Fruit fly (Drosophila melanogaster): ENCODE results near the gene P5CS.
A peak's percentile ranks its signal among the peaks of the same experiment; 100 is the strongest.

The P5CS gene

DNA sequence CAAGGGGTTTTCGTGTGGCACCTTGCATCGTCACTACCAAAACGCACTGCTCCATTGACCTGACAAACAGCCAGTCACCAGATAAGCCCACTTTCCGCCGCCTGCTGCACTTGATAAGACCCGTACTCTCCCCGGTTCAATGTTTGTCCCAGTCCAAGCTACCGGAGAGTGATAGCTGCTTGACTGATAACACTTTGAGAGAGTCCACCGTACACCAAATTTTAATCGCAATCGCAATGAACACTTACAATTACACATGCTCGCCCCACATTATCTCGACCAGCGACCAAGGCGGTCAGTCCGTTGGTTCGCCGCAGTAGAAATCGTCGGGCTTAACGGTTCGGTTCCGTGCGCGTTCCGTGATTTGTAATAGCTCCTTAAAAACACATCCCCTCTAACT, at the start of gene P5CS (continued):
- TF ChIP-seq sna (GFP tag; IDR thresholded peaks at IDR 0.05; ENCODE audit: partially characterized antibody) = no peak
- TF ChIP-seq CG15011 (GFP tag; optimal IDR thresholded peaks at IDR 0.05) = no peak
- TF ChIP-seq CG4730 (GFP tag; IDR thresholded peaks at IDR 0.05) = no peak
- TF ChIP-seq Hey (tag; optimal IDR thresholded peaks at IDR 0.05) = peak; percentile 58
- no peak for TF ChIP-seq gt (GFP tag; IDR thresholded peaks at IDR 0.05)
- no peak for TF ChIP-seq CG18619 (GFP tag; optimal IDR thresholded peaks at IDR 0.05)
- TF ChIP-seq corto (GFP tag; optimal IDR thresholded peaks at IDR 0.05) = no peak
- TF ChIP-seq CG9876 (GFP tag; optimal IDR thresholded peaks at IDR 0.05) = no peak
- no peak for TF ChIP-seq sisA (GFP tag; IDR thresholded peaks at IDR 0.05)
- TF ChIP-seq CG2889 (GFP tag; IDR thresholded peaks at IDR 0.05) = 0 out of 3 replicates have a peak, but pooled peaks have one; percentile 12
- TF ChIP-seq gfzf (GFP tag; optimal IDR thresholded peaks at IDR 0.05) = no peak
- peak; percentile 60; the same call in 1 of the 2 replicates for TF ChIP-seq GATAe (GFP tag; conservative IDR thresholded peaks at IDR 0.05)
- TF ChIP-seq HmgZ (tag; optimal IDR thresholded peaks at IDR 0.05) = peak; percentile 28
- peak; percentile 31; the same call in 1 of the 3 replicates for TF ChIP-seq CG6175 (GFP tag; IDR thresholded peaks at IDR 0.05)
- no peak for TF ChIP-seq ham (GFP tag; IDR thresholded peaks at IDR 0.05)
- no peak for TF ChIP-seq cwo (GFP tag; optimal IDR thresholded peaks at IDR 0.05)
- no peak for TF ChIP-seq Dp (GFP tag; optimal IDR thresholded peaks at IDR 0.05)
- no peak for TF ChIP-seq klu (GFP tag; IDR thresholded peaks at IDR 0.05)
- TF ChIP-seq schlank (tag; optimal IDR thresholded peaks at IDR 0.05) = no peak
- no peak for TF ChIP-seq chm (GFP tag; IDR thresholded peaks at IDR 0.05)
- TF ChIP-seq dati (GFP tag; IDR thresholded peaks at IDR 0.05) = no peak
- no peak for TF ChIP-seq ara (GFP tag; IDR thresholded peaks at IDR 0.05)
- no peak for TF ChIP-seq CG11560 (tag; IDR thresholded peaks at IDR 0.05)
- no peak for TF ChIP-seq Jarid2 (GFP tag; optimal IDR thresholded peaks at IDR 0.05)
- no peak for TF ChIP-seq Dek (tag; optimal IDR thresholded peaks at IDR 0.05)
- TF ChIP-seq nmo (GFP tag; optimal IDR thresholded peaks at IDR 0.05) = no peak
- TF ChIP-seq chinmo (GFP tag; IDR thresholded peaks at IDR 0.05; ENCODE audit: partially characterized antibody) = peak; percentile 68; the same call in 1 of the 4 replicates
- TF ChIP-seq CG6654 (GFP tag; optimal IDR thresholded peaks at IDR 0.05) = no peak
- no peak for TF ChIP-seq pum (GFP tag; optimal IDR thresholded peaks at IDR 0.05)
- TF ChIP-seq H15 (GFP tag; IDR thresholded peaks at IDR 0.05) = no peak
- TF ChIP-seq CG14667 (GFP tag; IDR thresholded peaks at IDR 0.05) = no peak
- peak; percentile 63 for TF ChIP-seq grn (GFP tag; optimal IDR thresholded peaks at IDR 0.05)
- no peak for TF ChIP-seq dpn (GFP tag; optimal IDR thresholded peaks at IDR 0.05)
- TF ChIP-seq Sry-δ (GFP tag; optimal IDR thresholded peaks at IDR 0.05) = no peak
- TF ChIP-seq Kr (GFP tag; optimal IDR thresholded peaks at IDR 0.05) = no peak
- no peak for TF ChIP-seq CG33213 (GFP tag; optimal IDR thresholded peaks at IDR 0.05)
- TF ChIP-seq CG16813 (GFP tag; IDR thresholded peaks at IDR 0.05; ENCODE audit: partially characterized antibody) = no peak
- no peak for TF ChIP-seq danr (GFP tag; IDR thresholded peaks at IDR 0.05)
- no peak for TF ChIP-seq HHEX (GFP tag; optimal IDR thresholded peaks at IDR 0.05)
- TF ChIP-seq CG2712 (tag; optimal IDR thresholded peaks at IDR 0.05) = no peak
- no peak for TF ChIP-seq bigmax (GFP tag; optimal IDR thresholded peaks at IDR 0.05)
- TF ChIP-seq vnd (GFP tag; IDR thresholded peaks at IDR 0.05; ENCODE audit: partially characterized antibody) = peak; percentile 36; the same call in 1 of the 3 replicates
- no peak for TF ChIP-seq Lhr (GFP tag; optimal IDR thresholded peaks at IDR 0.05)
- no peak for TF ChIP-seq ERR (GFP tag; optimal IDR thresholded peaks at IDR 0.05)
- no peak for TF ChIP-seq CkIIα-i1 (GFP tag; IDR thresholded peaks at IDR 0.05)
- TF ChIP-seq NK7.1 (GFP tag; optimal IDR thresholded peaks at IDR 0.05) = no peak
- TF ChIP-seq nerfin-1 (tag; optimal IDR thresholded peaks at IDR 0.05) = no peak
- no peak for TF ChIP-seq CG15601 (tag; optimal IDR thresholded peaks at IDR 0.05)
- TF ChIP-seq maf-S (GFP tag; optimal IDR thresholded peaks at IDR 0.05) = no peak
- no peak for TF ChIP-seq CG3407 (GFP tag; optimal IDR thresholded peaks at IDR 0.05)
- no peak for TF ChIP-seq CG30431 (GFP tag; optimal IDR thresholded peaks at IDR 0.05)
- TF ChIP-seq B-H2 (GFP tag; optimal IDR thresholded peaks at IDR 0.05) = no peak

Measured in whole organism, embryonic.